Worm (Caenorhabditis elegans) whole organism, L3 larva: ENCODE measurements around the gene clec-72.

Source experiments
- egl-27 ChIP-seq: sonication (generic microtip); optimal IDR thresholded peaks from 4 replicates; lab custom pipeline; 2017; ENCODE audit warnings: missing biosample characterization, missing genetic modification reagents, missing genetic modification characterization
- elt-3 ChIP-seq, 3 experiments: fragments of 150-350 bp in 1 of 3; sonication (generic microtip) in 2 of 3; optimal IDR thresholded peaks; 2 replicates in 2 of 3; 4 replicates in 1 of 3; lab custom pipeline; 2014 to 2017; ENCODE audit warnings: missing biosample characterization in 3 of 3, missing genetic modification characterization in 3 of 3
- hmg-11 ChIP-seq: sonication (generic microtip); optimal IDR thresholded peaks from 2 replicates; lab custom pipeline; 2016; ENCODE audit warnings: missing genetic modification characterization, missing compliant biosample characterization
- jun-1 ChIP-seq: fragments of 150-350 bp; optimal IDR thresholded peaks from 2 replicates; lab custom pipeline; 2014; ENCODE audit warnings: missing biosample characterization, missing genetic modification reagents, missing genetic modification characterization
- lin-15B ChIP-seq: fragments of 150-350 bp; optimal IDR thresholded peaks from 2 replicates; lab custom pipeline; 2014; ENCODE audit warnings: missing biosample characterization, missing genetic modification characterization
- mdl-1 ChIP-seq: fragments of 150-350 bp; optimal IDR thresholded peaks from 2 replicates; lab custom pipeline; 2014; ENCODE audit warnings: missing biosample characterization, missing genetic modification characterization
- nhr-11 ChIP-seq: fragments of 150-350 bp; optimal IDR thresholded peaks from 2 replicates; lab custom pipeline; 2014; ENCODE audit warnings: missing biosample characterization, missing genetic modification characterization
- nhr-12 ChIP-seq: fragments of 150-350 bp; optimal IDR thresholded peaks from 2 replicates; lab custom pipeline; 2014; ENCODE audit warnings: missing biosample characterization, missing genetic modification characterization
- nhr-237 ChIP-seq: fragments of 150-350 bp; optimal IDR thresholded peaks from 2 replicates; lab custom pipeline; 2014; ENCODE audit warnings: missing biosample characterization, missing genetic modification characterization
- pha-4 ChIP-seq: fragments of 150-350 bp; optimal IDR thresholded peaks from 2 replicates; lab custom pipeline; 2014; ENCODE audit warnings: missing biosample characterization, missing genetic modification reagents, missing genetic modification characterization

ce11 chrIV:3918160-3918559, 26.5 kb upstream of the clec-72 start, which contains the start of gene F56D6.23:
- TF ChIP-seq elt-3 (tag; optimal IDR thresholded peaks at IDR 0.05; lab: Kevin White, UChicago) = no peak
- no peak for TF ChIP-seq nhr-237 (tag; lab: Kevin White, UChicago)
- TF ChIP-seq nhr-11 = no peak
- no peak for TF ChIP-seq jun-1 (tag; lab: Kevin White, UChicago)
- TF ChIP-seq mdl-1 (tag; lab: Kevin White, UChicago) = no peak
- no peak for TF ChIP-seq pha-4 (tag; lab: Kevin White, UChicago)
- TF ChIP-seq egl-27 = no peak
- TF ChIP-seq hmg-11 (tag; lab: Kevin White, UChicago) = no peak
- TF ChIP-seq nhr-12 (tag; lab: Kevin White, UChicago) = no peak
- TF ChIP-seq lin-15B (tag; lab: Kevin White, UChicago) = no peak
